Worm (Caenorhabditis elegans): ENCODE data around the gene sqrd-1.

ce11 chrIV:14193196-14193595 is 26.5 kb upstream of the sqrd-1 start, which contains the start of gene K01G12.3:
- TF ChIP-seq F52B5.7 (tag; optimal IDR thresholded peaks at IDR 0.05) (no peak), nhr-80 (tag; optimal IDR thresholded peaks at IDR 0.05) (no peak), unc-62 (GFP tag; optimal IDR thresholded peaks at IDR 0.05) (no peak), T07F8.4 (tag; optimal IDR thresholded peaks at IDR 0.05) (no peak)

Data from whole organism, young adult.